Worm (Caenorhabditis elegans): ENCODE measurements around the gene F13A2.4.

F13A2.4 gene

DNA sequence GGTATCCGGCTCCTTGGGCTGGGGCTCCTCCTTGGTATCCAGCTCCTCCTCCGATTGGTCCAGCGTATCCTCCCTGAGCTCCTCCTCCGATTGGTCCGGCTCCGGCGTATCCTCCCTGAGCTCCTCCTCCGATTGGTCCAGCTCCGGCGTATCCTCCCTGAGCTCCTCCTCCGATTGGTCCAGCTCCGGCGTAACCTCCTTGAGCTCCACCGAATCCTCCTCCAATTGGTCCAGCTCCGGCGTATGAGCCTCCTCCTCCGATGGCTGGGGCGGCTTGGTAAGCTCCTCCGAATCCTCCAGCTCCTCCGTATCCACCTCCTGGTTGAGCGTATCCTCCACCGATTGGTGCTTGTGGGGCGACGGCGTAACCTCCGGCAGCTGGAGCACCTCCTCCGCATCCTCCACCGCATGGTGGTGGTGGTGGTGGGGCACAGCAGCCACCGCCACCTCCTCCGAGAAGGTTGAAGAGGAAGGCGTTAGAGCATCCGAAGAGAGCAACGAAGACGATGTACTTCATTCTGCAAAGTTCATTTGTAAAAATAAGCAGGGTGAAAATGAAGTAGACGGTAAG lies 35.5 kb upstream of the F13A2.4 start, which contains the start of gene Y47D7A.13:
Gene Y47D7A.13, minus strand, starts transcription at position 517 of the 571 bp plus-strand sequence.
- TF ChIP-seq blmp-1 (tag; optimal IDR thresholded peaks at IDR 0.05) (no peak), ceh-8 (GFP tag; optimal IDR thresholded peaks at IDR 0.05) (peak; percentile 52)

DNA sequence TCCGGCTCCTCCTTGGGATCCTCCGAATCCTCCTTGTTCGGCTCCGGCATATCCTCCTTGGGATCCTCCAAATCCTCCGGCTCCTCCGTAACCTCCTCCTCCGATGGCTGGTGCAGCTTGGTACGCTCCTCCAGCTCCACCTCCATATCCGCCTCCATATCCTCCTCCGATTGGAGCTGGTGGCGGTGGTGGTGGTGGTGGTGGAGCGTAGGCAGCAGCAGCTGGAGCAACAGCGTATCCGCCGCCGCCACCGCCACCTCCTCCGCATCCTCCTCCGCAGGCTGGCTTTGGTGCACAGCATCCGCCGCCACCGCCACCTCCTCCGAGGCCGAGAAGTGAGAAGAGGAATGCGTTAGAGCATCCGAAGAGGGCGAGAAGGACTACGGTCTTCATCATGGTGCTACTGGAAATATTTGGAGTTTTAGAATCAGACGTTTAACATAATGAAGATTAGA lies 32.8 kb upstream of the F13A2.4 start, which contains the start of gene Y47D7A.15:
Gene Y47D7A.15, minus strand, starts transcription at position 405 of the 455 bp plus-strand sequence.
- TF ChIP-seq ceh-8 (GFP tag; optimal IDR thresholded peaks at IDR 0.05) (peak; percentile 62), hlh-4 (tag; optimal IDR thresholded peaks at IDR 0.05) (no peak), mef-2 (tag; optimal IDR thresholded peaks at IDR 0.05) (no peak), skn-1 (tag; optimal IDR thresholded peaks at IDR 0.05) (no peak)

DNA sequence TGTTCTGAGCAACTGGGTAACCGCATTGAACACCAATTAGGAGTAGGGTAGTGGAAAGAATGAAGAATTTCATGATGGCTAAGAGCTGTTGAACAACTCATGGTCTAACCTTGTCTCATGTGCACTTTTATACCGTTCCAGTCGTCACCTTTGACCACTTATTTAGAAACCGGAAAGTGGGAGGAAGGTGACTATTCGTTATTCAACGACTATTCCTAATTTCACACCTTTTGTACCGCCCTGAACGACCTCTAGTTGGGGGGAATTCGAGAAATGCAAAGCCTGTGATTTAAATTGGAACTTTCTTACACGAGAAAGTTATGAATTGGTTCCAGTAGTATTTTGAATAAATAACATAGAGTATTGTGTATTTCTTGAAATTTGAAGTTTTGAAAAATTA lies 29.6 kb upstream of the F13A2.4 start, which contains the start of gene Y47D7A.12:
Gene Y47D7A.12, minus strand, starts transcription at position 101 of the 400 bp plus-strand sequence.
- no peak for TF ChIP-seq alr-1 (tag; optimal IDR thresholded peaks at IDR 0.05; ENCODE audit: borderline replicate concordance)
- no peak for TF ChIP-seq ceh-82 (tag; optimal IDR thresholded peaks at IDR 0.05)
- no peak for TF ChIP-seq aly-2 (tag; optimal IDR thresholded peaks at IDR 0.05)
- TF ChIP-seq hlh-17 (GFP tag; optimal IDR thresholded peaks at IDR 0.05; ENCODE audit: borderline replicate concordance): no peak
- no peak for TF ChIP-seq ets-5 (GFP tag; IDR thresholded peaks at IDR 0.05)
- no peak for TF ChIP-seq zip-4 (GFP tag; optimal IDR thresholded peaks at IDR 0.05)
- TF ChIP-seq skn-1 (tag; optimal IDR thresholded peaks at IDR 0.05): no peak
- no peak for TF ChIP-seq mdl-1 (tag; optimal IDR thresholded peaks at IDR 0.05)

DNA sequence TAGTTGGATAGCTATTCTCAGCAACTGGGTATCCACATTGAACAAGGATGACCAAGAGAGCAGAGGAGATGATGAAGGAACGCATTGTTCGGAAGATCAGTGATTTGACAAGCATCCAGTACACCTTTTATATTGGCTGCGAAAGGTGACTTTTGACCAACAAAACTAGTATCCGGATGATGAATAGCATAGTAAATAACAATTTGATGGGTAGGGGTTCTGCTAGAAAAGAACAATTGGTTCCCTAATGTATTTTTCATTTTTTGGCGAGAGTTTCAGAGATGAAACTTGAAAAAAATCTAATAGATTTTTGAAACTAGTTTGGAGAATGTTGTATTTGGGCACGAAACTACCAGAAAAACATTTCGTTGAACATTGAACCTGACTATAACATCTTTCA lies 28.2 kb upstream of the F13A2.4 start, which contains the start of gene Y47D7A.11:
Gene Y47D7A.11, minus strand, starts transcription at position 101 of the 400 bp plus-strand sequence.
- TF ChIP-seq ama-1 (optimal IDR thresholded peaks at IDR 0.05) (no peak), sup-37 (GFP tag; optimal IDR thresholded peaks at IDR 0.05) (no peak), nhr-12 (tag; optimal IDR thresholded peaks at IDR 0.05) (no peak), tlp-1 (tag; optimal IDR thresholded peaks at IDR 0.05) (no peak), egl-27 (tag; optimal IDR thresholded peaks at IDR 0.05) (no peak), efl-3 (GFP tag; optimal IDR thresholded peaks at IDR 0.05) (no peak), sptf-1 (tag; optimal IDR thresholded peaks at IDR 0.05) (no peak), unc-62 (GFP tag; optimal IDR thresholded peaks at IDR 0.05) (no peak), sox-4 (tag; optimal IDR thresholded peaks at IDR 0.05) (no peak), efl-1 (optimal IDR thresholded peaks at IDR 0.05) (no peak), efl-1 (GFP tag; optimal IDR thresholded peaks at IDR 0.05 in 1 of 2) (no peak), lin-35 (GFP tag; optimal IDR thresholded peaks at IDR 0.05) (no peak), mab-9 (GFP tag; IDR thresholded peaks at IDR 0.05) (no peak)

DNA sequence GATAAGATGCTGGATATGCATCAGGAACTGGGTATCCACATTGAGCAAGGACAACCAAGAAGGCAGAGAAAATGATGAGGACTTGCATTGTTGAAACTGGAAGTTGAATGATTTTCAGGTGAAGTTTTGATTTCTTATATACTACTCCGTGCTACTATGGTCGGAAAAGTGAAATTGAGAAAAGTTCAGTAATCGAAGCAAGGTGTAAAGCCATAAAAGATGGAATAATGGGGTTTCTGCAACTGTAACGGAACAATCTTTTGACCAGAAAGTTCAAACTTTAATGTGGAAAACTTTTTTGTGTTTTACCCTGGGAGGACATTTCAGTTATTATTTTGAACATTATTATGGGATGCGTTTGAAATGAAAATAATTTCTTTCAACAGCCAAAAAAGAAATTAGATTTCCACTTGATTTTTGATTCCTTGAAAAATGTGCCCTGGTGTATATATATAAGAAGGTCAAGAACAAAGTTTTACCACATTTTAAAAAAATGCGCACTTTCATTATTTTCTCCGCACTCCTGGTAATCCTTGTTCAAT lies 23.9 kb upstream of the F13A2.4 start, which contains the start of the genes Y47D7A.9 and Y47D7A.19:
Gene Y47D7A.9, minus strand, starts transcription at position 101 of the 542 bp plus-strand sequence.
Gene Y47D7A.19, plus strand, starts transcription at position 492 of the 542 bp plus-strand sequence.
- TF ChIP-seq C34B4.2 (tag; optimal IDR thresholded peaks at IDR 0.05): no peak
- no peak for TF ChIP-seq xbp-1 (tag; optimal IDR thresholded peaks at IDR 0.05)
- TF ChIP-seq lin-35 (GFP tag; optimal IDR thresholded peaks at IDR 0.05): no peak
- TF ChIP-seq dsc-1 (tag; optimal IDR thresholded peaks at IDR 0.05): no peak
- no peak for TF ChIP-seq hlh-4 (tag; optimal IDR thresholded peaks at IDR 0.05)
- TF ChIP-seq zag-1 (tag; optimal IDR thresholded peaks at IDR 0.05): no peak
- no peak for TF ChIP-seq nhr-71 (tag; optimal IDR thresholded peaks at IDR 0.05)
- no peak for TF ChIP-seq snu-23 (GFP tag; optimal IDR thresholded peaks at IDR 0.05)
- no peak for TF ChIP-seq ceh-63 (GFP tag; optimal IDR thresholded peaks at IDR 0.05)
- no peak for TF ChIP-seq pax-3 (tag; optimal IDR thresholded peaks at IDR 0.05)
- TF ChIP-seq jun-1 (tag; optimal IDR thresholded peaks at IDR 0.05): no peak
- no peak for TF ChIP-seq skn-1 (tag; optimal IDR thresholded peaks at IDR 0.05)
- TF ChIP-seq lin-39 (tag; optimal IDR thresholded peaks at IDR 0.05): no peak
- TF ChIP-seq fkh-10 (GFP tag; optimal IDR thresholded peaks at IDR 0.05): no peak
- TF ChIP-seq rnt-1 (tag; optimal IDR thresholded peaks at IDR 0.05): no peak
- no peak for TF ChIP-seq nhr-76 (tag; optimal IDR thresholded peaks at IDR 0.05)

Data from whole organism, L1 larva.